Worm (Caenorhabditis elegans) whole organism, L4/young adult: ENCODE results near the gene tbb-6.

Experiments
- W03F9.2 ChIP-seq: fragments of 150-350 bp; optimal IDR thresholded peaks from 2 replicates; lab custom pipeline; 2014; ENCODE audit warnings: missing biosample characterization, missing genetic modification characterization
- him-1 ChIP-seq: sonication (generic microtip); optimal IDR thresholded peaks from 2 replicates; lab custom pipeline; 2016; ENCODE audit warnings: missing genotype, missing genetic modification reagents, missing genetic modification characterization, missing compliant biosample characterization

DNA sequence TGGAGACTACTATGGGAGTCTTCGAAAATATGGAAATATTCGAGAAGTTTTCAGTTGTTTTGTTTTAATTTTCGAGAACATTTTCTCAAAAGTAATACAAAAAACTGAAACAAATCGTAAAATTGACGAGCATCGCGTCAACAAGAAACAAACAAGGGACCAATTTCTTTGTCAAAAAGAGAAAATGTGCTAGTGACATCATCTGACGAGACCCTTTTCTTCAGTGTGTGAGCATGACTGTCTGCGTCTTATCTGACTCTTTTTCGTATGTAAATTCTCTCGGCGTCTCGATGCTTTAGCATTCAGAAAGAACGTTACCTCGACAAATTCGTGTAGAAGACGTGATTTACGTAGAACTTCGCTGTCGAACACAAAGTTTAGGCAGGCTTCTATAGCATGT lies 26.3 kb downstream of the tbb-6 start:
- TF ChIP-seq W03F9.2: no peak
- TF ChIP-seq him-1: no peak
